Worm (Caenorhabditis elegans) whole organism, L1 larva: ENCODE measurements around the gene nfki-1.

Experiments used
- C16A3.4 ChIP-seq: fragments of 150-350 bp; optimal IDR thresholded peaks from 2 replicates; lab custom pipeline; 2014; ENCODE audit warnings: missing biosample characterization, missing genetic modification characterization
- aha-1 ChIP-seq: fragments of 150-350 bp; optimal IDR thresholded peaks from 2 replicates; lab custom pipeline; 2014; ENCODE audit warnings: missing biosample characterization, missing genetic modification characterization
- aly-2 ChIP-seq: fragments of 150-350 bp; optimal IDR thresholded peaks from 2 replicates; lab custom pipeline; 2014; ENCODE audit warnings: missing biosample characterization, missing genetic modification characterization
- ama-1 ChIP-seq: fragments of 150-350 bp; optimal IDR thresholded peaks from 2 replicates; lab custom pipeline; 2014
- blmp-1 ChIP-seq: fragments of 150-350 bp; optimal IDR thresholded peaks from 2 replicates; lab custom pipeline; 2014; ENCODE audit warnings: missing biosample characterization, missing genetic modification characterization
- ceh-8 ChIP-seq: fragments of 200-800 bp; sonication (Bioruptor generic); optimal IDR thresholded peaks from 2 replicates; lab custom pipeline; 2018; ENCODE audit warnings: mild to moderate bottlenecking, missing genetic modification characterization, moderate library complexity, missing compliant biosample characterization
- ceh-88 ChIP-seq: fragments of 200-800 bp; sonication (Bioruptor generic); IDR thresholded peaks from 2 replicates; pipeline ENCODE4 v1.3.6; 2022; ENCODE audit warnings: missing genetic modification characterization, missing compliant biosample characterization
- ces-1 ChIP-seq: fragments of 150-350 bp; optimal IDR thresholded peaks from 2 replicates; lab custom pipeline; 2014; ENCODE audit warnings: missing biosample characterization, missing genetic modification reagents, missing genetic modification characterization
- dpl-1 ChIP-seq, 3 experiments: fragments of 150-350 bp in 2 of 3; sonication (generic microtip) in 1 of 3; optimal IDR thresholded peaks; 2 replicates each; lab custom pipeline; 2014 to 2017; ENCODE audit warnings: missing biosample characterization in 3 of 3, missing genetic modification characterization in 3 of 3, missing genetic modification reagents in 3 of 3
- dsc-1 ChIP-seq: sonication (generic microtip); optimal IDR thresholded peaks from 2 replicates; lab custom pipeline; 2016; ENCODE audit warnings: mild to moderate bottlenecking, missing genetic modification characterization, missing compliant biosample characterization
- efl-1 ChIP-seq, 4 experiments: fragments of 150-350 bp; optimal IDR thresholded peaks in 3 of 4; peaks in 1 of 4; 1 replicate in 1 of 4; 2 replicates in 3 of 4; lab custom pipeline; 2014; ENCODE audit warnings: missing biosample characterization in 2 of 4, missing genetic modification characterization in 2 of 4, missing genetic modification reagents in 2 of 4
- efl-3 ChIP-seq: fragments of 200-800 bp; sonication (Bioruptor generic); optimal IDR thresholded peaks from 2 replicates; lab custom pipeline; 2018; ENCODE audit warnings: mild to moderate bottlenecking, missing genetic modification characterization, missing compliant biosample characterization
- elt-2 ChIP-seq: sonication (generic microtip); optimal IDR thresholded peaks from 2 replicates; lab custom pipeline; 2016; ENCODE audit warnings: missing genetic modification characterization, mild to moderate bottlenecking, inconsistent platforms, missing compliant biosample characterization, missing genetic modification reagents
- elt-3 ChIP-seq, 6 experiments: fragments of 150-350 bp in 1 of 6; sonication (generic microtip); optimal IDR thresholded peaks; 2 replicates each; lab custom pipeline; 2017 to 2018; ENCODE audit warnings: missing biosample characterization in 6 of 6, missing genetic modification characterization in 6 of 6, inconsistent platforms in 1 of 6
- fkh-4 ChIP-seq: sonication (generic microtip); optimal IDR thresholded peaks from 2 replicates; lab custom pipeline; 2016; ENCODE audit warnings: missing compliant biosample characterization, missing genetic modification characterization, borderline replicate concordance
- fkh-8 ChIP-seq: sonication (generic microtip); optimal IDR thresholded peaks from 2 replicates; lab custom pipeline; 2016; ENCODE audit warnings: mild to moderate bottlenecking, missing genetic modification characterization, missing compliant biosample characterization
- fos-1 ChIP-seq: fragments of 150-350 bp; optimal IDR thresholded peaks from 2 replicates; lab custom pipeline; 2014; ENCODE audit warnings: missing biosample characterization, missing genetic modification characterization
- grh-1 ChIP-seq: fragments of 200-800 bp; sonication (Bioruptor generic); IDR thresholded peaks from 2 replicates; pipeline ENCODE4 v1.3.6; 2022; ENCODE audit warnings: missing genetic modification reagents, missing genetic modification characterization, missing compliant biosample characterization
- hlh-17 ChIP-seq: fragments of 200-800 bp; sonication (Bioruptor generic); optimal IDR thresholded peaks from 2 replicates; lab custom pipeline; 2018; ENCODE audit warnings: missing genetic modification characterization, mild to moderate bottlenecking, missing compliant biosample characterization, moderate library complexity, borderline replicate concordance
- hlh-4 ChIP-seq: sonication (generic microtip); optimal IDR thresholded peaks from 2 replicates; lab custom pipeline; 2016; ENCODE audit warnings: mild to moderate bottlenecking, missing genetic modification characterization, missing compliant biosample characterization
- jun-1 ChIP-seq: fragments of 150-350 bp; optimal IDR thresholded peaks from 2 replicates; lab custom pipeline; 2014; ENCODE audit warnings: missing biosample characterization, missing genetic modification reagents, missing genetic modification characterization
- lin-13 ChIP-seq: fragments of 150-350 bp; optimal IDR thresholded peaks from 2 replicates; lab custom pipeline; 2014; ENCODE audit warnings: missing biosample characterization, missing genetic modification reagents, missing genetic modification characterization
- lin-14 ChIP-seq: fragments of 200-800 bp; sonication (Bioruptor generic); optimal IDR thresholded peaks from 2 replicates; lab custom pipeline; 2018; ENCODE audit warnings: mild to moderate bottlenecking, missing genetic modification characterization, moderate library complexity, missing compliant biosample characterization
- lin-15B ChIP-seq: fragments of 150-350 bp; sonication (generic microtip); optimal IDR thresholded peaks from 3 replicates; lab custom pipeline; 2014; ENCODE audit warnings: missing biosample characterization, missing genetic modification characterization
- lin-35 ChIP-seq, 2 experiments: fragments of 150-350 bp; optimal IDR thresholded peaks; 2 replicates each; lab custom pipeline; 2014; ENCODE audit warnings: missing biosample characterization in 2 of 2, missing genetic modification characterization in 2 of 2, missing genetic modification reagents in 2 of 2
- lin-39 ChIP-seq: fragments of 150-350 bp; optimal IDR thresholded peaks from 2 replicates; lab custom pipeline; 2014; ENCODE audit warnings: missing biosample characterization, missing genetic modification reagents, missing genetic modification characterization
- mab-9 ChIP-seq: fragments of 200-800 bp; sonication (Bioruptor generic); IDR thresholded peaks from 2 replicates; pipeline ENCODE4 v1.3.6; 2022; ENCODE audit warnings: missing genetic modification reagents, missing genetic modification characterization, missing compliant biosample characterization
- mef-2 ChIP-seq: fragments of 150-350 bp; optimal IDR thresholded peaks from 2 replicates; lab custom pipeline; 2014; ENCODE audit warnings: missing biosample characterization, missing genetic modification characterization
- mep-1 ChIP-seq: fragments of 150-350 bp; optimal IDR thresholded peaks from 2 replicates; lab custom pipeline; 2014; ENCODE audit warnings: missing biosample characterization, missing genetic modification characterization
- nhr-11 ChIP-seq: fragments of 150-350 bp; optimal IDR thresholded peaks from 2 replicates; lab custom pipeline; 2014; ENCODE audit warnings: missing biosample characterization, missing genetic modification characterization
- nhr-19 ChIP-seq: fragments of 200-800 bp; sonication (Bioruptor generic); conservative IDR thresholded peaks from 2 replicates; pipeline ENCODE4 v1.3.6; 2022; ENCODE audit warnings: missing genetic modification characterization, missing compliant biosample characterization
- nhr-20 ChIP-seq: sonication (generic microtip); optimal IDR thresholded peaks from 2 replicates; lab custom pipeline; 2016; ENCODE audit warnings: mild to moderate bottlenecking, missing genetic modification characterization, missing compliant biosample characterization
- nhr-237 ChIP-seq: fragments of 150-350 bp; optimal IDR thresholded peaks from 2 replicates; lab custom pipeline; 2014; ENCODE audit warnings: missing biosample characterization, missing genetic modification characterization
- nhr-28 ChIP-seq: fragments of 150-350 bp; optimal IDR thresholded peaks from 2 replicates; lab custom pipeline; 2014; ENCODE audit warnings: missing biosample characterization, missing genetic modification characterization
- nhr-47 ChIP-seq: sonication (generic microtip); optimal IDR thresholded peaks from 2 replicates; lab custom pipeline; 2016; ENCODE audit warnings: mild to moderate bottlenecking, missing genetic modification characterization, moderate library complexity, missing compliant biosample characterization
- nhr-71 ChIP-seq: sonication (generic microtip); optimal IDR thresholded peaks from 2 replicates; lab custom pipeline; 2016; ENCODE audit warnings: mild to moderate bottlenecking, missing genetic modification characterization, moderate library complexity, missing compliant biosample characterization
- pag-3 ChIP-seq: sonication (generic microtip); optimal IDR thresholded peaks from 2 replicates; lab custom pipeline; 2017; ENCODE audit warnings: missing genetic modification characterization, mild to moderate bottlenecking, missing compliant biosample characterization, antibody characterized with exemption, borderline replicate concordance; ENCODE audit not compliant: insufficient read depth
- pax-3 ChIP-seq: fragments of 200-800 bp; sonication (Bioruptor generic); optimal IDR thresholded peaks from 2 replicates; lab custom pipeline; 2018; ENCODE audit warnings: mild to moderate bottlenecking, missing genetic modification characterization, moderate library complexity, missing compliant biosample characterization
- pqm-1 ChIP-seq: sonication (generic microtip); optimal IDR thresholded peaks from 3 replicates; lab custom pipeline; 2017; ENCODE audit warnings: missing biosample characterization, missing genetic modification characterization
- rnt-1 ChIP-seq: sonication (generic microtip); optimal IDR thresholded peaks from 2 replicates; lab custom pipeline; 2016; ENCODE audit warnings: mild to moderate bottlenecking, missing genetic modification characterization, moderate library complexity, missing compliant biosample characterization
- skn-1 ChIP-seq: fragments of 150-350 bp; optimal IDR thresholded peaks from 2 replicates; lab custom pipeline; 2014; ENCODE audit warnings: missing biosample characterization, missing genetic modification characterization
- snpc-4 ChIP-seq: fragments of 150-350 bp; optimal IDR thresholded peaks from 2 replicates; lab custom pipeline; 2014; ENCODE audit warnings: missing biosample characterization, missing genetic modification characterization
- snu-23 ChIP-seq: sonication (generic microtip); optimal IDR thresholded peaks from 2 replicates; lab custom pipeline; 2016; ENCODE audit warnings: missing genetic modification characterization, missing compliant biosample characterization
- sptf-1 ChIP-seq: fragments of 150-350 bp; optimal IDR thresholded peaks from 2 replicates; lab custom pipeline; 2014; ENCODE audit warnings: missing biosample characterization, missing genetic modification characterization
- swsn-7 ChIP-seq: sonication (generic microtip); optimal IDR thresholded peaks from 2 replicates; lab custom pipeline; 2016; ENCODE audit warnings: missing genetic modification characterization, missing compliant biosample characterization
- tbx-2 ChIP-seq: sonication (generic microtip); optimal IDR thresholded peaks from 2 replicates; lab custom pipeline; 2016; ENCODE audit warnings: missing genetic modification characterization, missing compliant biosample characterization
- tlp-1 ChIP-seq: fragments of 150-350 bp; optimal IDR thresholded peaks from 2 replicates; lab custom pipeline; 2014; ENCODE audit warnings: missing biosample characterization, missing genetic modification characterization
- unc-30 ChIP-seq: sonication (generic microtip); optimal IDR thresholded peaks from 2 replicates; lab custom pipeline; 2017; ENCODE audit warnings: missing biosample characterization, missing genetic modification characterization
- unc-86 ChIP-seq: sonication (generic microtip); optimal IDR thresholded peaks from 2 replicates; lab custom pipeline; 2016; ENCODE audit warnings: missing genetic modification characterization, missing compliant biosample characterization
- zag-1 ChIP-seq: fragments of 150-350 bp; optimal IDR thresholded peaks from 2 replicates; lab custom pipeline; 2014; ENCODE audit warnings: missing biosample characterization, missing genetic modification characterization
- ztf-11 ChIP-seq, 2 experiments: sonication (generic microtip); optimal IDR thresholded peaks; 2 replicates each; lab custom pipeline; 2016 to 2017; ENCODE audit warnings: missing genetic modification characterization in 2 of 2, missing biosample characterization in 1 of 2, missing compliant biosample characterization in 1 of 2
- ztf-4 ChIP-seq: fragments of 150-350 bp; optimal IDR thresholded peaks from 2 replicates; lab custom pipeline; 2014; ENCODE audit warnings: missing biosample characterization, missing genetic modification characterization

The nfki-1 gene

ce11 chrX:15345346-15346198, 9.5 kb upstream of the nfki-1 start:
- TF ChIP-seq tlp-1 (no peak), rnt-1 (tag; lab: Kevin White, UChicago) (peak; percentile 29), lin-39 (tag; lab: Kevin White, UChicago) (no peak), pax-3 (tag; lab: Kevin White, UChicago) (no peak), lin-14 (GFP tag; lab: Kevin White, UChicago) (peak; percentile 31), blmp-1 (tag; lab: Kevin White, UChicago) (no peak), lin-15B (no peak), nhr-71 (tag; lab: Kevin White, UChicago) (no peak), efl-3 (GFP tag; lab: Kevin White, UChicago) (no peak), unc-86 (no peak), nhr-20 (tag; lab: Kevin White, UChicago) (no peak), dsc-1 (tag; lab: Kevin White, UChicago) (peak; percentile 89), tbx-2 (tag; lab: Kevin White, UChicago) (no peak), mef-2 (tag; lab: Kevin White, UChicago) (no peak), jun-1 (tag; lab: Kevin White, UChicago) (no peak), ceh-88 (GFP tag; lab: Robert Waterston, UW) (no peak), elt-2 (tag; lab: Kevin White, UChicago) (peak; percentile 24), hlh-4 (tag; lab: Kevin White, UChicago) (no peak), elt-3 (tag; optimal IDR thresholded peaks at IDR 0.05; lab: Kevin White, UChicago) (peak in 5 of 6 experiments; percentile 37 to 81 (median 39)), mab-9 (GFP tag; lab: Robert Waterston, UW) (no peak), pqm-1 (tag; lab: Kevin White, UChicago) (no peak), nhr-19 (GFP tag; lab: Robert Waterston, UW) (peak; percentile 31; the same call in 1 of the 2 replicates), nhr-28 (no peak), lin-35 (GFP tag; optimal IDR thresholded peaks at IDR 0.05; lab: Kevin White, UChicago) (no peak), zag-1 (no peak), aha-1 (tag; lab: Kevin White, UChicago) (no peak), lin-13 (GFP tag; lab: Kevin White, UChicago) (no peak), pag-3 (tag; lab: Kevin White, UChicago) (peak; percentile 51), ztf-4 (tag; lab: Kevin White, UChicago) (no peak), ztf-11 (tag; optimal IDR thresholded peaks at IDR 0.05; lab: Kevin White, UChicago) (no peak), hlh-17 (GFP tag; lab: Kevin White, UChicago) (no peak), fos-1 (tag; lab: Kevin White, UChicago) (no peak), snpc-4 (peak; percentile 96), nhr-237 (tag; lab: Kevin White, UChicago) (no peak), ama-1 (lab: Kevin White, UChicago) (no peak), ceh-8 (no peak), C16A3.4 (no peak), fkh-4 (tag; lab: Kevin White, UChicago) (no peak), sptf-1 (tag; lab: Kevin White, UChicago) (no peak), ces-1 (no peak), snu-23 (GFP tag; lab: Kevin White, UChicago) (no peak), nhr-47 (tag; lab: Kevin White, UChicago) (peak; percentile 3), swsn-7 (tag; lab: Kevin White, UChicago) (peak; percentile 11), nhr-11 (no peak), dpl-1 (GFP tag; optimal IDR thresholded peaks at IDR 0.05; lab: Kevin White, UChicago) (no peak), unc-30 (tag; lab: Kevin White, UChicago) (no peak), grh-1 (GFP tag; lab: Robert Waterston, UW) (no peak), efl-1 (optimal IDR thresholded peaks at IDR 0.05; lab: Kevin White, UChicago) (no peak), efl-1 (GFP tag; optimal IDR thresholded peaks at IDR 0.05 in 1 of 2; lab: Kevin White, UChicago) (no peak), aly-2 (tag; lab: Kevin White, UChicago) (no peak), fkh-8 (tag; lab: Kevin White, UChicago) (no peak), skn-1 (tag; lab: Kevin White, UChicago) (no peak), mep-1 (no peak)
